Fruit fly (Drosophila melanogaster) whole organism, wandering third instar larva: ENCODE results near the gene vex.

Source experiments
- Abd-B ChIP-seq: fragments of >200 bp; optimal IDR thresholded peaks from 2 replicates; lab custom pipeline; 2017; ENCODE audit warnings: missing biosample characterization, missing genetic modification characterization
- CG32264 ChIP-seq: fragments of 200-800 bp; sonication (Bioruptor generic); optimal IDR thresholded peaks from 2 replicates; lab custom pipeline; 2016; ENCODE audit warnings: missing biosample characterization, missing genetic modification characterization
- CG9705 ChIP-seq: fragments of 200-800 bp; sonication (Bioruptor generic); optimal IDR thresholded peaks from 2 replicates; lab custom pipeline; 2018; ENCODE audit warnings: missing biosample characterization, mild to moderate bottlenecking, missing genetic modification characterization
- Dfd ChIP-seq: fragments of >200 bp; optimal IDR thresholded peaks from 2 replicates; lab custom pipeline; 2017; ENCODE audit warnings: missing biosample characterization, missing genetic modification characterization
- Dif ChIP-seq: fragments of 200-275, 200-300 bp; sonication (Bioruptor generic); optimal IDR thresholded peaks from 2 replicates; lab custom pipeline; 2018; ENCODE audit warnings: missing biosample characterization, missing genetic modification characterization; ENCODE audit not compliant: partially characterized antibody
- GATAd ChIP-seq: sonication (Bioruptor generic); optimal IDR thresholded peaks from 2 replicates; lab custom pipeline; 2016; ENCODE audit warnings: missing biosample characterization, missing genetic modification characterization
- Hnf4 ChIP-seq: fragments of 200-800 bp; sonication (Bioruptor generic); optimal IDR thresholded peaks from 2 replicates; lab custom pipeline; 2016; ENCODE audit warnings: missing biosample characterization, mild to moderate bottlenecking, missing genetic modification characterization
- Hr78 ChIP-seq: fragments of >200 bp; optimal IDR thresholded peaks from 2 replicates; lab custom pipeline; 2017; ENCODE audit warnings: missing biosample characterization, missing genetic modification characterization
- Jra ChIP-seq: sonication (Bioruptor generic); optimal IDR thresholded peaks from 2 replicates; lab custom pipeline; 2016; ENCODE audit warnings: missing biosample characterization, missing genetic modification characterization
- Mio ChIP-seq: sonication (Bioruptor generic); optimal IDR thresholded peaks from 2 replicates; lab custom pipeline; 2016; ENCODE audit warnings: missing biosample characterization, missing genetic modification characterization
- Myc ChIP-seq: fragments of >200 bp; optimal IDR thresholded peaks from 2 replicates; lab custom pipeline; 2017
- OdsH ChIP-seq: fragments of 200-800 bp; sonication (Bioruptor generic); optimal IDR thresholded peaks from 2 replicates; lab custom pipeline; 2016; ENCODE audit warnings: missing biosample characterization, mild to moderate bottlenecking, missing genetic modification characterization
- Rel ChIP-seq, 2 experiments: fragments of 200-800 bp; sonication (Bioruptor generic) in 1 of 2; optimal IDR thresholded peaks; 2 replicates in 1 of 2; 3 replicates in 1 of 2; lab custom pipeline; 2016 to 2019; ENCODE audit warnings: mild to moderate bottlenecking in 2 of 2, missing biosample characterization in 2 of 2, missing genetic modification characterization in 2 of 2, moderate library complexity in 1 of 2
- Sp1 ChIP-seq: fragments of 200-800 bp; sonication (Bioruptor generic); optimal IDR thresholded peaks from 3 replicates; lab custom pipeline; 2019; ENCODE audit warnings: missing biosample characterization, mild to moderate bottlenecking, missing genetic modification characterization, moderate library complexity
- Vsx2 ChIP-seq: fragments of 200-300, 225-300 bp; sonication (Bioruptor generic); optimal IDR thresholded peaks from 2 replicates; lab custom pipeline; 2018; ENCODE audit warnings: missing biosample characterization, missing genetic modification characterization; ENCODE audit not compliant: partially characterized antibody
- br ChIP-seq: fragments of 200-800 bp; sonication (Bioruptor generic); optimal IDR thresholded peaks from 2 replicates; lab custom pipeline; 2016; ENCODE audit warnings: missing biosample characterization, missing genetic modification characterization
- brk ChIP-seq: fragments of 200-800 bp; sonication (Bioruptor generic); optimal IDR thresholded peaks from 2 replicates; lab custom pipeline; 2016; ENCODE audit warnings: missing biosample characterization, mild to moderate bottlenecking, missing genetic modification characterization
- dl ChIP-seq, 2 experiments: fragments of 175-275, 200-275 bp in 1 of 2; fragments of 200-275 bp in 1 of 2; sonication (Bioruptor generic); optimal IDR thresholded peaks; lab custom pipeline; 2018; ENCODE audit warnings: mild to moderate bottlenecking in 2 of 2, missing biosample characterization in 2 of 2, missing genetic modification characterization in 2 of 2, moderate library complexity in 2 of 2; ENCODE audit not compliant: partially characterized antibody in 2 of 2, insufficient read depth in 1 of 2
- dmrt93B ChIP-seq: fragments of 200-800 bp; sonication (Bioruptor generic); optimal IDR thresholded peaks from 2 replicates; lab custom pipeline; 2018; ENCODE audit warnings: missing biosample characterization, mild to moderate bottlenecking, missing genetic modification characterization
- ey ChIP-seq: fragments of 200-800 bp; sonication (Bioruptor generic); optimal IDR thresholded peaks from 2 replicates; lab custom pipeline; 2016; ENCODE audit warnings: missing biosample characterization, missing genetic modification characterization
- foxo ChIP-seq, 2 experiments: fragments of 200-800 bp; sonication (Bioruptor generic); optimal IDR thresholded peaks; 2 replicates in 1 of 2; 3 replicates in 1 of 2; lab custom pipeline; 2016 to 2017; ENCODE audit warnings: missing biosample characterization in 2 of 2, missing genetic modification characterization in 2 of 2
- jim ChIP-seq: fragments of 175-275, 200-325 bp; sonication (Bioruptor generic); optimal IDR thresholded peaks from 2 replicates; lab custom pipeline; 2016; ENCODE audit warnings: missing biosample characterization, mild to moderate bottlenecking, missing genetic modification characterization
- pan ChIP-seq: fragments of >200 bp; optimal IDR thresholded peaks from 2 replicates; lab custom pipeline; 2017
- rgr ChIP-seq: fragments of 200-800 bp; sonication (Bioruptor generic); optimal IDR thresholded peaks from 3 replicates; lab custom pipeline; 2016; ENCODE audit warnings: missing biosample characterization, mild to moderate bottlenecking, missing genetic modification characterization
- sage ChIP-seq: fragments of 200-800 bp; sonication (Bioruptor generic); optimal IDR thresholded peaks from 2 replicates; lab custom pipeline; 2016; ENCODE audit warnings: missing biosample characterization, mild to moderate bottlenecking, missing genetic modification characterization
- sv ChIP-seq: fragments of 200-800 bp; sonication (Bioruptor generic); optimal IDR thresholded peaks from 3 replicates; lab custom pipeline; 2016; ENCODE audit warnings: missing biosample characterization, missing genetic modification characterization
- tai ChIP-seq: sonication (Bioruptor generic); optimal IDR thresholded peaks from 2 replicates; lab custom pipeline; 2016; ENCODE audit warnings: missing biosample characterization, missing genetic modification characterization
- usp ChIP-seq: fragments of >200 bp; optimal IDR thresholded peaks from 2 replicates; lab custom pipeline; 2017; ENCODE audit warnings: missing biosample characterization, missing genetic modification characterization
- woc ChIP-seq: sonication (Bioruptor generic); optimal IDR thresholded peaks from 2 replicates; lab custom pipeline; 2016; ENCODE audit warnings: missing biosample characterization, mild to moderate bottlenecking, missing genetic modification characterization

The vex gene

DNA sequence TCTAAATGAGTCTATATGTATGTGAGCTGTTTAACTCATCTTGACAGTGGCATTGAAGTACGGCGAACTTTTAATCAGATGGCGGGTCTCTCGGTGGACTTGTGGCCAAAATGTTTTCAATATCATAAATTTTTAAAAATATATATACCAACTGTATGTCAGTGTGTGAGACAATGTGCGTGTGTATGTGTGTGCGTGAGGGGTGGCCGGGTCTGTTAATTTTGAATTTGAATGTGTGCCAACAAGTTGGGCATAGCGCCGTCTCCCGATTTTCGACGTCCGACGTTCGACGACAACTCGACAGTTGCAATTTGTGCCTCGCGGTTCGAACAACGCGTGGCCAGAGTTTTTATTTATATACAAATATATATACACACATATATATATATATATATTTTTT, 4.8 kb upstream of the vex start, which contains the start of gene SmydA-4:
Gene SmydA-4 (plus strand): TSS at position 301 of the 400 bp plus-strand sequence.
- TF ChIP-seq foxo (GFP tag; optimal IDR thresholded peaks at IDR 0.05; lab: Kevin White, UChicago) (no peak), Jra (no peak), Dif (GFP tag; lab: Kevin White, UChicago) (no peak), Dfd (GFP tag; lab: Kevin White, UChicago) (no peak), sv (GFP tag; lab: Kevin White, UChicago) (no peak), woc (GFP tag; lab: Kevin White, UChicago) (no peak), Sp1 (no peak), Vsx2 (GFP tag; lab: Kevin White, UChicago) (no peak), ey (GFP tag; lab: Kevin White, UChicago) (no peak), Rel (GFP tag; optimal IDR thresholded peaks at IDR 0.05; lab: Kevin White, UChicago) (no peak), Rel (tag; optimal IDR thresholded peaks at IDR 0.05; lab: Kevin White, UChicago) (no peak), Abd-B (GFP tag; lab: Kevin White, UChicago) (no peak), Hr78 (GFP tag; lab: Kevin White, UChicago) (no peak), pan (lab: Kevin White, UChicago) (no peak), Mio (no peak)

DNA sequence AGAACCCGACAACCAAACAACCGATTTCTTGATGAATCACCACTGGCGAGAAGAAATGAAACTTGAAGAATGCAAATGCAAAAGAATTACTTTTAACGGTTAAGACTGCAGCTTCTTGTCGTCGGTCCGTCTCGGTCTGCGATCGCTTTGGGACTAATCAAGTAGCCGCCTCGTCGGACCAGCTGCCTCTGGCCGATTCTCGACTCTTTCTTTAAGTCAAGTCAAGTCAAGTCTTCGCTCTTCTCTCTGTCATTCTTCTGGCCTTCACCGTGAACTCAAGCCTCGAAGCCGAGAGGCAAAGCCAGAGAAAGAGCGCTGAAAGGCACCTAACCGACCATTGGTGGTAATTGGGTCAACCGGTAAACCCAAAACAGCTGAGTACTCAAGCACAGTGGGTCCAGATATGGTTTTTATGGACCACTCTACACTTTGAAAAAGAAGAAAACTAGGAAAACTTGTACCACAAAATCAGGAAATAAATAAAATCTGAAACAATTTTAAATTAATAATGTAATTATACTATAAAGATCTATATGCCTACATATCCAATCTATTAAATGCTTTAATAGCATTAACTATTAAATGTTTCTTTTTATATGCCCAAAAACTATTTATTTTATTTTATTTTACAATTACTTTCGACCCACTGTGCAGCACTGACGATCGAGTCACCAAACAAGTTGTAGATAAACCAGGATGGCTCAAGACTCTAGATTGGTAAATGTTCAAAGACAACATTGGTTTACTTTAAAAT, 72.5 kb downstream of the vex start, which contains the start of gene C901:
Gene C901 (minus strand): TSS at position 157 of the 754 bp plus-strand sequence.
- peak in 1 of 2 experiments; percentile 4 for TF ChIP-seq foxo (GFP tag; optimal IDR thresholded peaks at IDR 0.05; lab: Kevin White, UChicago)
- TF ChIP-seq CG9705 (GFP tag; lab: Kevin White, UChicago): no peak
- no peak for TF ChIP-seq Hnf4 (GFP tag; lab: Kevin White, UChicago)
- no peak for TF ChIP-seq sage
- TF ChIP-seq Dif (GFP tag; lab: Kevin White, UChicago): no peak
- TF ChIP-seq, all 38 proteins: peak for 1

DNA sequence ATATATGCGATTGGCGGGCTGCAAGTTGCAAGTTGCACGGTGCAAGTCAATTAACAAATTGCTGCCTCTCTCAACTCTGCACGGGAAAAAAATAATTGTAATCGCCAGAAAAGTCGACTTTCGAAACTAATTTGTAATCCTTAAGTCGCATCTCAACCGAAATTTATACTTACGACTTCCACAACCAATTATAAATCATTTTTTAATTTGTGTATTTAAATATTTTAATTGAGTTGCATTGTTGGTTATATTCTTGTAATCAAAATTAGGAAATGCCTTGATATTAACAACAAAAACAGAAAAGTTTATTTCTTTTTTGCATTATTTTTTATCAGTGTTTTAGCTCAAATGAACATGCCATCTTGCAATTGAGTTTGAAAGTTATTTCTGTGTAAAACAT, 79.8 kb downstream of the vex start:
- no peak for TF ChIP-seq usp (GFP tag; lab: Kevin White, UChicago)
- TF ChIP-seq, all 38 proteins: peak for 0

DNA sequence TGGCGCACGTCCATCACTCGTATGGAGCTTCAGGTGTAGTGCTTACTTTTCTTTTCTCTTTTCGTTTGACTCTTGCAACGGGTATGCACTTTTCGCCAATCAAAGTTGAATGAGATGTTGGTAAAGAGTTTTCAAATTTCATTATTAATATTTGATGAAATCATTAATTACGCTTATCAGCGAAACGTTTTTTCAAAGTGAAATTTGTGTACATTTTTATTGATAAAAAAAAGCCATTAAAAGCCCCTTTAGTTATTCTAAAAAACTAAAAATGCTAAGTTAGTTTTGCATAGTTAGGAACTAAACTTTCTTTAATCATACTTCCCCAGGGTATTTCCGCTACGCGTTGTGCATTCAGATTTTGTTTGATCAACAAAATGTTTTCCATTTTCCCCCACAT, 86.5 kb downstream of the vex start:
- TF ChIP-seq dl (GFP tag; optimal IDR thresholded peaks at IDR 0.05; lab: Kevin White, UChicago; ENCODE audit: insufficient read depth in 1 of 2, partially characterized antibody in 2 of 2): no peak
- TF ChIP-seq Myc (lab: Kevin White, UChicago): no peak
- TF ChIP-seq CG9705 (GFP tag; lab: Kevin White, UChicago): no peak
- TF ChIP-seq Dif (GFP tag; lab: Kevin White, UChicago): no peak
- TF ChIP-seq CG32264 (GFP tag; lab: Kevin White, UChicago): no peak
- no peak for TF ChIP-seq tai
- no peak for TF ChIP-seq Dfd (GFP tag; lab: Kevin White, UChicago)
- no peak for TF ChIP-seq Hnf4 (GFP tag; lab: Kevin White, UChicago)
- TF ChIP-seq foxo (GFP tag; optimal IDR thresholded peaks at IDR 0.05; lab: Kevin White, UChicago): no peak

DNA sequence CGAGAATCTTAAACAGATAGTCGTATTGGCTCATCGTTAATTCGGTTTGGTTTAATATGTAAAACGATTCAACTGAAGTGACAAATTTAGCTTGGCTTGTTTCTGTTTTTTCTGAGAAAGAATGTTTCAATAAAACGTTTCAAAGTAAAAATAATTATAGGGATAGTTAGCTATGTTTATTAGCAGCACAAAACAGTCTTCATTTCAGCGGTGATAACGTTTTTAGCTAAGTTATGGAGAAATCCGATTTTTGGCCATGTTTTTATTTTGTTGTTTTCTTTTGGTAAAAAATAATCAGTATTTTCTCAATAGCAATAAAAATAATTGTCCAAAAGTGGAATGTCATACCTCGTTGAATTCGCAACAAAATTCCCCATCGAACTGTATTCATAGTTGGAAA, 87.3 kb downstream of the vex start, which contains the start of gene Rab9Fb:
Gene Rab9Fb (minus strand): TSS at position 101 of the 400 bp plus-strand sequence.
- no peak for TF ChIP-seq dl (GFP tag; optimal IDR thresholded peaks at IDR 0.05; lab: Kevin White, UChicago; ENCODE audit: insufficient read depth in 1 of 2, partially characterized antibody in 2 of 2)
- TF ChIP-seq sv (GFP tag; lab: Kevin White, UChicago): no peak
- TF ChIP-seq rgr (GFP tag; lab: Kevin White, UChicago): no peak
- TF ChIP-seq CG9705 (GFP tag; lab: Kevin White, UChicago): no peak
- no peak for TF ChIP-seq foxo (GFP tag; optimal IDR thresholded peaks at IDR 0.05; lab: Kevin White, UChicago)
- TF ChIP-seq GATAd (GFP tag; lab: Kevin White, UChicago): no peak
- no peak for TF ChIP-seq pan (lab: Kevin White, UChicago)
- no peak for TF ChIP-seq Jra
- TF ChIP-seq OdsH (GFP tag; lab: Kevin White, UChicago): no peak
- no peak for TF ChIP-seq dmrt93B
- no peak for TF ChIP-seq tai
- no peak for TF ChIP-seq brk
- TF ChIP-seq Vsx2 (GFP tag; lab: Kevin White, UChicago): no peak
- no peak for TF ChIP-seq Hnf4 (GFP tag; lab: Kevin White, UChicago)
- TF ChIP-seq ey (GFP tag; lab: Kevin White, UChicago): no peak
- TF ChIP-seq jim: no peak
- TF ChIP-seq br: no peak
- no peak for TF ChIP-seq Rel (GFP tag; optimal IDR thresholded peaks at IDR 0.05; lab: Kevin White, UChicago)
- no peak for TF ChIP-seq Rel (tag; optimal IDR thresholded peaks at IDR 0.05; lab: Kevin White, UChicago)
